Worm (Caenorhabditis elegans) whole organism, late embryonic: Measurements from ENCODE around the gene hpo-36.
A peak's percentile ranks its signal among the peaks of the same experiment; 100 is the strongest.

Experiments used
- nfya-1 ChIP-seq: sonication (generic microtip); optimal IDR thresholded peaks from 2 replicates; lab custom pipeline; 2017; ENCODE audit warnings: missing genetic modification characterization, mild to moderate bottlenecking, missing compliant biosample characterization, antibody characterized with exemption, moderate library complexity
- nhr-11 ChIP-seq: fragments of 150-350 bp; optimal IDR thresholded peaks from 2 replicates; lab custom pipeline; 2014; ENCODE audit warnings: missing biosample characterization, missing genetic modification characterization
- pqm-1 ChIP-seq: sonication (generic microtip); optimal IDR thresholded peaks from 2 replicates; lab custom pipeline; 2016; ENCODE audit warnings: missing genetic modification characterization, missing compliant biosample characterization

DNA sequence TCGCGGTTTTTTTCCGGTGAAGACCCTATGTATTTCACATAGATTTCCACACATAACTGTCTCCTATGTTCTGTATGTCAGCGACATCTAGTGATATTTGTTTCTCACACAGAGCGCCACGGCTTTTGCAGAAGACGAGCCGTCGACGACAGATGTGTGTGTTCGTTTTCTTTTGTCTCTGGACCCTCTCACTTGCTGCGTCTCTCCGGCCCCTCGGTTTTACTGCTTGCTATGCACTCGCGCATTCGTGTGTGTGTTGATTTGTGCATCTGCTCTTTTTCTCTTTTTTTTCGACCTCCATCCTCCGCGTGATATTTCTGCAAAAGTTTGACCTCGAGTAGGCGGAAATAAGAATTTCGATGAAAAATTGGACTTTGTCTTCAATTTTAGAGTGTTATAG, 50.5 kb downstream of the hpo-36 start:
- TF ChIP-seq nfya-1 (tag; lab: Kevin White, UChicago) (peak; percentile 45), pqm-1 (no peak), nhr-11 (no peak)
